Worm (Caenorhabditis elegans) whole organism, midembryonic: ENCODE results near the gene F43C11.3.

Experiments used
- T22C8.4 ChIP-seq: fragments of 200-800 bp; sonication (Bioruptor generic); IDR thresholded peaks from 2 replicates; pipeline ENCODE4 v1.3.6; 2022; ENCODE audit warnings: missing genetic modification characterization, missing compliant biosample characterization
- flt-1 ChIP-seq: fragments of 200-800 bp; sonication (Bioruptor generic); IDR thresholded peaks from 2 replicates; pipeline ENCODE4 v1.3.6; 2022; ENCODE audit warnings: missing genetic modification characterization, missing compliant biosample characterization
- med-1 ChIP-seq: sonication (generic microtip); optimal IDR thresholded peaks from 2 replicates; lab custom pipeline; 2017; ENCODE audit warnings: missing genetic modification characterization, mild to moderate bottlenecking, missing compliant biosample characterization, antibody characterized with exemption, missing genetic modification reagents; ENCODE audit not compliant: insufficient read depth
- ref-1 ChIP-seq: fragments of 200-800 bp; sonication (Bioruptor generic); conservative IDR thresholded peaks from 2 replicates; pipeline ENCODE4 v1.3.6; 2022; ENCODE audit warnings: missing genetic modification reagents, missing genetic modification characterization, missing compliant biosample characterization
- tab-1 ChIP-seq: fragments of 200-800 bp; sonication (Bioruptor generic); IDR thresholded peaks from 2 replicates; pipeline ENCODE4 v1.3.6; 2022; ENCODE audit warnings: missing genetic modification characterization, missing compliant biosample characterization
- ztf-23 ChIP-seq: fragments of 200-800 bp; sonication (Bioruptor generic); IDR thresholded peaks from 2 replicates; pipeline ENCODE4 v1.3.6; 2022; ENCODE audit warnings: missing genetic modification reagents, missing genetic modification characterization, missing compliant biosample characterization
- ztf-29 ChIP-seq: fragments of 200-800 bp; sonication (Bioruptor generic); IDR thresholded peaks from 2 replicates; pipeline ENCODE4 v1.3.6; 2022; ENCODE audit warnings: missing genetic modification reagents, missing genetic modification characterization, missing compliant biosample characterization

ce11 chrII:2359965-2360364, 6.9 kb downstream of the F43C11.3 start, which contains the start of gene F43C11.16:
- TF ChIP-seq flt-1 (GFP tag; lab: Robert Waterston, UW) (no peak), ref-1 (GFP tag; lab: Robert Waterston, UW) (no peak), med-1 (no peak), ztf-29 (no peak), tab-1 (no peak), T22C8.4 (no peak), ztf-23 (GFP tag; lab: Robert Waterston, UW) (no peak)
